Worm (Caenorhabditis elegans) whole organism, L3 larva: ENCODE measurements around the gene C18H7.1.

Source experiments
- ceh-16 ChIP-seq: sonication (generic microtip); optimal IDR thresholded peaks from 2 replicates; lab custom pipeline; 2017; ENCODE audit warnings: missing biosample characterization, missing genetic modification characterization
- elt-2 ChIP-seq: sonication (generic microtip); optimal IDR thresholded peaks from 2 replicates; lab custom pipeline; 2016; ENCODE audit warnings: missing genetic modification reagents, mild to moderate bottlenecking, missing genetic modification characterization, missing compliant biosample characterization
- eor-1 ChIP-seq, 2 experiments: fragments of 150-350 bp; optimal IDR thresholded peaks; 2 replicates each; lab custom pipeline; 2014 to 2018; ENCODE audit warnings: missing biosample characterization in 2 of 2, missing genetic modification characterization in 2 of 2
- fkh-10 ChIP-seq: sonication (generic microtip); optimal IDR thresholded peaks from 2 replicates; lab custom pipeline; 2017; ENCODE audit warnings: missing biosample characterization, missing genetic modification reagents, missing genetic modification characterization
- fos-1 ChIP-seq: fragments of 150-350 bp; optimal IDR thresholded peaks from 2 replicates; lab custom pipeline; 2014; ENCODE audit warnings: missing biosample characterization, missing genetic modification characterization
- mdl-1 ChIP-seq: fragments of 150-350 bp; optimal IDR thresholded peaks from 2 replicates; lab custom pipeline; 2014; ENCODE audit warnings: missing biosample characterization, missing genetic modification characterization
- nfya-1 ChIP-seq: sonication (generic microtip); optimal IDR thresholded peaks from 2 replicates; lab custom pipeline; 2017; ENCODE audit warnings: missing genetic modification characterization, mild to moderate bottlenecking, missing compliant biosample characterization, antibody characterized with exemption, moderate library complexity; ENCODE audit not compliant: insufficient read depth
- nhr-25 ChIP-seq: sonication (generic microtip); optimal IDR thresholded peaks from 2 replicates; lab custom pipeline; 2017; ENCODE audit warnings: missing biosample characterization, missing genetic modification characterization
- nhr-77 ChIP-seq: fragments of 150-350 bp; optimal IDR thresholded peaks from 2 replicates; lab custom pipeline; 2014; ENCODE audit warnings: missing biosample characterization, missing genetic modification characterization
- snpc-4 ChIP-seq: fragments of 150-350 bp; optimal IDR thresholded peaks from 2 replicates; lab custom pipeline; 2014; ENCODE audit warnings: missing biosample characterization, missing genetic modification characterization
- tbx-2 ChIP-seq: sonication (generic microtip); optimal IDR thresholded peaks from 2 replicates; lab custom pipeline; 2016; ENCODE audit warnings: mild to moderate bottlenecking, missing genetic modification characterization, missing compliant biosample characterization

- TF ChIP-seq ceh-16 (tag; lab: Kevin White, UChicago) = no peak
- TF ChIP-seq mdl-1 = no peak
- TF ChIP-seq tbx-2 (tag; lab: Kevin White, UChicago) = no peak
- TF ChIP-seq eor-1 (tag; optimal IDR thresholded peaks at IDR 0.05; lab: Kevin White, UChicago) = no peak
- no peak for TF ChIP-seq fos-1 (tag; lab: Kevin White, UChicago)
- TF ChIP-seq elt-2 (tag; lab: Kevin White, UChicago) = no peak
- TF ChIP-seq nhr-25 (tag; lab: Kevin White, UChicago) = no peak
- no peak for TF ChIP-seq nhr-77
- no peak for TF ChIP-seq fkh-10 (GFP tag; lab: Kevin White, UChicago)
- no peak for TF ChIP-seq nfya-1
- TF ChIP-seq snpc-4 (tag; lab: Kevin White, UChicago) = no peak
Observed at ce11 chrIV:643481-643880, 28.1 kb downstream of the C18H7.1 start.
